Worm (Caenorhabditis elegans) whole organism, midembryonic: ENCODE measurements around the gene nhr-31.

Source experiments
- T22C8.4 ChIP-seq: fragments of 200-800 bp; sonication (Bioruptor generic); IDR thresholded peaks from 2 replicates; pipeline ENCODE4 v1.3.6; 2022; ENCODE audit warnings: missing genetic modification characterization, missing compliant biosample characterization
- flt-1 ChIP-seq: fragments of 200-800 bp; sonication (Bioruptor generic); IDR thresholded peaks from 2 replicates; pipeline ENCODE4 v1.3.6; 2022; ENCODE audit warnings: missing genetic modification characterization, missing compliant biosample characterization
- ref-1 ChIP-seq: fragments of 200-800 bp; sonication (Bioruptor generic); conservative IDR thresholded peaks from 2 replicates; pipeline ENCODE4 v1.3.6; 2022; ENCODE audit warnings: missing genetic modification reagents, missing genetic modification characterization, missing compliant biosample characterization

ce11 chrIV:8006161-8006560 lies 23.2 kb downstream of the nhr-31 start:
- TF ChIP-seq T22C8.4 (GFP tag; lab: Robert Waterston, UW) (no peak), ref-1 (GFP tag; lab: Robert Waterston, UW) (no peak), flt-1 (no peak)
